Worm (Caenorhabditis elegans) whole organism, L2 larva: Measurements from ENCODE around the gene Y38E10A.34.

Experiments
- ceh-16 ChIP-seq: fragments of 150-350 bp; optimal IDR thresholded peaks from 2 replicates; lab custom pipeline; 2014; ENCODE audit warnings: missing biosample characterization, missing genetic modification characterization
- nhr-10 ChIP-seq: sonication (generic microtip); optimal IDR thresholded peaks from 2 replicates; lab custom pipeline; 2017; ENCODE audit warnings: missing biosample characterization, missing genetic modification characterization
- zag-1 ChIP-seq: fragments of 150-350 bp; optimal IDR thresholded peaks from 2 replicates; lab custom pipeline; 2014; ENCODE audit warnings: missing biosample characterization, missing genetic modification characterization

Gene Y38E10A.34

DNA sequence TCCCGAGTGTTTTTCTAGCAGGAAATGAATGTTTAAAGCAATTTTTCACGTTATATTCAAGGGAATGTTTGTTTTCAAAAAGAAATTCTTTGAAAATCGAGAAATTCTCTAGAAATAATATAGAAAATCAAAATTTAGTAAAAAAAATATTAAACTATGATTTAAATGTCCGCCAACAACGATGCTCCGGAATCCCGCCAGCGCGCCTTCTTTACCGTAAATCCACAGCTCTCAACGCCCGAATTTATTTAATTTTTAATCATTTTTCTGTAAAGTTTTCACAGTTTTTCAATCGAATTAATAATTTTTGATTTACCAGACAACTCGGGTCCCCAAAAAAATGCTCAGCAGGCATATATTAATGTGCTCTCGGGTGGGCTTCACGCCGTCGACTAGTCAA lies 48.6 kb downstream of the Y38E10A.34 start, which contains the start of the genes Y38E10A.33 and cox-10 (continued):
- TF ChIP-seq zag-1 (tag; lab: Kevin White, UChicago) (no peak), nhr-10 (no peak), ceh-16 (tag; lab: Kevin White, UChicago) (no peak)
